Worm (Caenorhabditis elegans) whole organism, young adult: ENCODE measurements around the gene T11G6.2.

ENCODE experiments used
- C06A6.2 ChIP-seq: fragments of 200-800 bp; sonication (Bioruptor generic); conservative IDR thresholded peaks from 2 replicates; pipeline ENCODE4 v1.3.6; 2022; ENCODE audit warnings: missing genetic modification characterization, missing compliant biosample characterization
- dpff-1 ChIP-seq: sonication (generic microtip); optimal IDR thresholded peaks from 2 replicates; lab custom pipeline; 2017; ENCODE audit warnings: mild to moderate bottlenecking, missing genetic modification characterization, missing compliant biosample characterization
- fkh-3 ChIP-seq: sonication (generic microtip); optimal IDR thresholded peaks from 2 replicates; lab custom pipeline; 2016; ENCODE audit warnings: mild to moderate bottlenecking, missing genetic modification characterization, missing compliant biosample characterization
- lsl-1 ChIP-seq: fragments of 200-800 bp; sonication (Bioruptor generic); optimal IDR thresholded peaks from 2 replicates; lab custom pipeline; 2018; ENCODE audit warnings: mild to moderate bottlenecking, missing genetic modification characterization, moderate library complexity, missing compliant biosample characterization
- madf-10 ChIP-seq: sonication (generic microtip); optimal IDR thresholded peaks from 2 replicates; lab custom pipeline; 2016; ENCODE audit warnings: mild to moderate bottlenecking, missing genetic modification characterization, missing compliant biosample characterization
- pha-4 ChIP-seq: fragments of 150-350 bp; sonication (generic microtip); optimal IDR thresholded peaks from 2 replicates; lab custom pipeline; 2014; ENCODE audit warnings: missing biosample characterization, missing genetic modification reagents, missing genetic modification characterization

DNA sequence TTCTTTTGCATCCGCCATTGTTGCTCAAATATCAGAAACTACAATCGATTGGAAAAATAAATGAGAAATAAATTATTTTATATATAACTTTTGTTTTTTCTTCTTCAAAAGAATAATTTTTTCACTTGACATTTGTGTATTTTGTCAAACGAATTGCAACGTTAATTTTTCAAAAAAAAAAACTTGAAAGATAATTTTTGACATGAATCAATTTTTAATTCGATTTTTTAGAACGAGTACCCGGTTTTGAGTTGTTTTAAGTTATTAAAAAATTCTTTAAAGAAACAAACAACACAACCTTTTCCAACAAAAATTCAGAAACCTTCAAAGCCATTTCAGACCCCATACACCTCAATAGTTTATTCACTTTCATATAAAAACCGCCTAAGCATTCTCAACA lies 26.0 kb upstream of the T11G6.2 start, which contains the start of gene F13E9.5:
- TF ChIP-seq pha-4 (tag; lab: Kevin White, UChicago) (no peak), madf-10 (tag; lab: Kevin White, UChicago) (no peak), fkh-3 (no peak), dpff-1 (tag; lab: Kevin White, UChicago) (no peak), C06A6.2 (no peak), lsl-1 (GFP tag; lab: Kevin White, UChicago) (no peak)
